Worm (Caenorhabditis elegans) whole organism, late embryonic: ENCODE results near the gene cox-15.

Source experiments
- C08G9.2 ChIP-seq: sonication (generic microtip); optimal IDR thresholded peaks from 2 replicates; lab custom pipeline; 2016; ENCODE audit warnings: mild to moderate bottlenecking, missing genetic modification characterization, moderate library complexity, missing compliant biosample characterization
- K02D7.2 ChIP-seq: sonication (generic microtip); optimal IDR thresholded peaks from 2 replicates; lab custom pipeline; 2017; ENCODE audit warnings: mild to moderate bottlenecking, missing genetic modification characterization, missing compliant biosample characterization
- K09A11.1 ChIP-seq: sonication (generic microtip); optimal IDR thresholded peaks from 2 replicates; lab custom pipeline; 2017; ENCODE audit warnings: antibody characterized with exemption, mild to moderate bottlenecking, missing genetic modification characterization, missing compliant biosample characterization; ENCODE audit not compliant: insufficient read depth
- T23F11.4 ChIP-seq: fragments of 200-800 bp; sonication (Bioruptor generic); optimal IDR thresholded peaks from 2 replicates; lab custom pipeline; 2018; ENCODE audit warnings: mild to moderate bottlenecking, missing genetic modification characterization, missing compliant biosample characterization
- ama-1 ChIP-seq: fragments of 150-350 bp; optimal IDR thresholded peaks from 2 replicates; lab custom pipeline; 2014
- ceh-18 ChIP-seq: sonication (generic microtip); optimal IDR thresholded peaks from 2 replicates; lab custom pipeline; 2016; ENCODE audit warnings: missing genetic modification characterization, missing compliant biosample characterization
- ceh-19 ChIP-seq: fragments of 200-800 bp; sonication (Bioruptor generic); optimal IDR thresholded peaks from 2 replicates; lab custom pipeline; 2018; ENCODE audit warnings: mild to moderate bottlenecking, missing genetic modification characterization, missing compliant biosample characterization
- ceh-2 ChIP-seq: sonication (generic microtip); optimal IDR thresholded peaks from 2 replicates; lab custom pipeline; 2016; ENCODE audit warnings: missing genotype, missing genetic modification characterization, missing compliant biosample characterization
- ceh-30 ChIP-seq: fragments of 150-350 bp; optimal IDR thresholded peaks from 2 replicates; lab custom pipeline; 2014; ENCODE audit warnings: missing biosample characterization, missing genetic modification characterization
- ceh-6 ChIP-seq: fragments of 200-800 bp; sonication (Bioruptor generic); optimal IDR thresholded peaks from 2 replicates; lab custom pipeline; 2018; ENCODE audit warnings: mild to moderate bottlenecking, missing genetic modification characterization, missing compliant biosample characterization
- che-1 ChIP-seq: sonication (generic microtip); optimal IDR thresholded peaks from 2 replicates; lab custom pipeline; 2016; ENCODE audit warnings: mild to moderate bottlenecking, missing genetic modification characterization, missing compliant biosample characterization
- dmd-4 ChIP-seq: sonication (generic microtip); optimal IDR thresholded peaks from 2 replicates; lab custom pipeline; 2016; ENCODE audit warnings: borderline replicate concordance, missing genetic modification characterization, missing compliant biosample characterization
- elt-2 ChIP-seq: sonication (generic microtip); optimal IDR thresholded peaks from 2 replicates; lab custom pipeline; 2016; ENCODE audit warnings: missing genetic modification reagents, missing genetic modification characterization, missing compliant biosample characterization
- elt-4 ChIP-seq: sonication (generic microtip); optimal IDR thresholded peaks from 2 replicates; lab custom pipeline; 2016; ENCODE audit warnings: missing genetic modification characterization, missing compliant biosample characterization
- ets-4 ChIP-seq: sonication (generic microtip); optimal IDR thresholded peaks from 2 replicates; lab custom pipeline; 2016; ENCODE audit warnings: missing genetic modification characterization, missing compliant biosample characterization
- eyg-1 ChIP-seq: sonication (generic microtip); optimal IDR thresholded peaks from 2 replicates; lab custom pipeline; 2016; ENCODE audit warnings: missing genotype, missing genetic modification characterization, missing compliant biosample characterization
- fkh-10 ChIP-seq: fragments of 150-350 bp; optimal IDR thresholded peaks from 2 replicates; lab custom pipeline; 2014; ENCODE audit warnings: missing biosample characterization, missing genetic modification reagents, missing genetic modification characterization
- hlh-15 ChIP-seq: sonication (generic microtip); optimal IDR thresholded peaks from 2 replicates; lab custom pipeline; 2016; ENCODE audit warnings: missing genetic modification characterization, missing compliant biosample characterization
- hlh-30 ChIP-seq: sonication (generic microtip); optimal IDR thresholded peaks from 2 replicates; lab custom pipeline; 2017; ENCODE audit warnings: antibody characterized with exemption, missing genetic modification characterization, missing compliant biosample characterization; ENCODE audit not compliant: insufficient read depth
- lin-11 ChIP-seq: fragments of 200-800 bp; sonication (Bioruptor generic); optimal IDR thresholded peaks from 2 replicates; lab custom pipeline; 2018; ENCODE audit warnings: mild to moderate bottlenecking, missing genetic modification characterization, missing compliant biosample characterization
- madf-2 ChIP-seq: sonication (generic microtip); optimal IDR thresholded peaks from 2 replicates; lab custom pipeline; 2017; ENCODE audit warnings: missing genetic modification characterization, missing compliant biosample characterization
- npax-4 ChIP-seq: sonication (generic microtip); optimal IDR thresholded peaks from 2 replicates; lab custom pipeline; 2016; ENCODE audit warnings: missing genetic modification characterization, missing compliant biosample characterization
- odd-2 ChIP-seq: sonication (generic microtip); optimal IDR thresholded peaks from 2 replicates; lab custom pipeline; 2017; ENCODE audit warnings: antibody characterized with exemption, mild to moderate bottlenecking, missing genetic modification characterization, missing compliant biosample characterization
- pag-3 ChIP-seq: sonication (generic microtip); optimal IDR thresholded peaks from 2 replicates; lab custom pipeline; 2016; ENCODE audit warnings: missing compliant biosample characterization, missing genetic modification characterization, borderline replicate concordance
- pax-1 ChIP-seq: fragments of 150-350 bp; optimal IDR thresholded peaks from 2 replicates; lab custom pipeline; 2014; ENCODE audit warnings: missing biosample characterization, missing genetic modification characterization
- pha-2 ChIP-seq: sonication (generic microtip); optimal IDR thresholded peaks from 2 replicates; lab custom pipeline; 2017; ENCODE audit warnings: mild to moderate bottlenecking, missing genetic modification characterization, missing compliant biosample characterization
- pha-4 ChIP-seq: fragments of 150-350 bp; optimal IDR thresholded peaks from 2 replicates; lab custom pipeline; 2018; ENCODE audit warnings: missing biosample characterization, missing genetic modification reagents, missing genetic modification characterization
- pqm-1 ChIP-seq: sonication (generic microtip); optimal IDR thresholded peaks from 2 replicates; lab custom pipeline; 2016; ENCODE audit warnings: missing genetic modification characterization, missing compliant biosample characterization
- rnt-1 ChIP-seq: sonication (generic microtip); optimal IDR thresholded peaks from 2 replicates; lab custom pipeline; 2016; ENCODE audit warnings: missing genetic modification characterization, missing compliant biosample characterization
- sdc-2 ChIP-seq: sonication (generic microtip); optimal IDR thresholded peaks from 2 replicates; lab custom pipeline; 2016; ENCODE audit warnings: missing genotype, missing genetic modification characterization, missing compliant biosample characterization
- sox-4 ChIP-seq: sonication (generic microtip); optimal IDR thresholded peaks from 2 replicates; lab custom pipeline; 2017; ENCODE audit warnings: mild to moderate bottlenecking, missing genetic modification characterization, inconsistent platforms, missing compliant biosample characterization
- syd-9 ChIP-seq: sonication (generic microtip); optimal IDR thresholded peaks from 2 replicates; lab custom pipeline; 2016; ENCODE audit warnings: mild to moderate bottlenecking, missing genetic modification characterization, moderate library complexity, missing compliant biosample characterization
- tbx-2 ChIP-seq: sonication (generic microtip); optimal IDR thresholded peaks from 2 replicates; lab custom pipeline; 2016; ENCODE audit warnings: missing genetic modification characterization, missing compliant biosample characterization
- tbx-7 ChIP-seq: sonication (generic microtip); optimal IDR thresholded peaks from 2 replicates; lab custom pipeline; 2016; ENCODE audit warnings: missing genotype, missing genetic modification characterization, missing compliant biosample characterization
- unc-3 ChIP-seq, 2 experiments: fragments of 200-800 bp in 1 of 2; sonication (Bioruptor generic) in 1 of 2; sonication (generic microtip) in 1 of 2; conservative IDR thresholded peaks in 1 of 2; optimal IDR thresholded peaks in 1 of 2; 2 replicates each; pipeline versions ENCODE4 v1.3.6 to Lab custom; 2016 to 2022; ENCODE audit warnings: missing compliant biosample characterization in 2 of 2, missing genetic modification characterization in 2 of 2, missing genetic modification reagents in 1 of 2
- unc-42 ChIP-seq: sonication (generic microtip); optimal IDR thresholded peaks from 2 replicates; lab custom pipeline; 2016; ENCODE audit warnings: missing genotype, missing genetic modification characterization, missing compliant biosample characterization
- unc-55 ChIP-seq: sonication (generic microtip); optimal IDR thresholded peaks from 2 replicates; lab custom pipeline; 2017; ENCODE audit warnings: missing biosample characterization, missing genetic modification reagents, missing genetic modification characterization
- zip-5 ChIP-seq: sonication (generic microtip); optimal IDR thresholded peaks from 2 replicates; lab custom pipeline; 2016; ENCODE audit warnings: missing genetic modification characterization, missing compliant biosample characterization

Gene cox-15

DNA sequence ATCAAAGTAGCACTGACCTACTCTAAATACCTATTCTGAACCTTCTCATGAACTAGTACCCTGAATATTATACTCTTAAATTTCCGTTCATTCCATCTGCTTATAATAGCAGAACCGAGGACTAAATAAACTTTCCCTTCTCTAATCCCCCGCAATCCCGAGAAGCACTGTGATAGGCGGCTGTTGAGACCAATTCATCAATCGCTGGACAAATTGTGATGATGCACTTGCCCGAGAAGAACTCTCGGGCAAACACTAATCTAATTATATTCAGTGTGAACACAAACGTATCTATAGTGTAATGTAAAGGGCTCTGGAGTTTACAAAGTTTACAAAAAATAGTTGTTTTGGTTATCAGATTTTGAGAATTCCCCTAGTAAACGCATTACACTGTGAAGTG, 40.1 kb upstream of the cox-15 start:
- no peak for TF ChIP-seq che-1 (tag; lab: Kevin White, UChicago)
- TF ChIP-seq tbx-2 (tag; lab: Kevin White, UChicago): no peak
- TF ChIP-seq unc-55: peak; percentile 59
- TF ChIP-seq pqm-1 (tag; lab: Kevin White, UChicago): no peak
- no peak for TF ChIP-seq pax-1 (tag; lab: Kevin White, UChicago)

DNA sequence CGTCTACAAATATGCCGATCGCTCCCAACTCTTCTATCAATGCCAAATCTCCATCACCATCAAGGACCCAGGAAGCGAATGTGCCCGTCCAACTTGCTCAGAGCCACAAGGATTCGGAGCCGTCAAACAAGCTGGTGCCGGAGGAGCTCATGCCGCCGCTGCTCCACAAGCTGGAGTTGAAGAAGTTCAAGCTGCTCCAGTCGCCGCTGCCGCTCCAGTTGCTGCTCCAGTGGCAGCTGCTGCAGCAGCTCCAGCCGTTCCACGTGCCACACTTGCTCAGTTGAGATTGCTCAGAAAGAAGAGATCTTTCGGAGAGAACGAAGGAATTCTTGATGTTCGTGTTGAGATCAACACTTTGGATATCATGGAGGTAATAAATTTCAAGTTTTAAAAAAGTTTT, 36.1 kb upstream of the cox-15 start:
- TF ChIP-seq ceh-30 (tag; lab: Kevin White, UChicago) (no peak), lin-11 (tag; lab: Kevin White, UChicago) (no peak), hlh-30 (tag; lab: Kevin White, UChicago) (no peak), eyg-1 (tag; lab: Kevin White, UChicago) (no peak), pqm-1 (tag; lab: Kevin White, UChicago) (no peak), K02D7.2 (tag; lab: Kevin White, UChicago) (no peak), ceh-2 (tag; lab: Kevin White, UChicago) (no peak), syd-9 (no peak), elt-2 (tag; lab: Kevin White, UChicago) (no peak), ceh-19 (GFP tag; lab: Kevin White, UChicago) (no peak), sdc-2 (tag; lab: Kevin White, UChicago) (no peak), ceh-6 (GFP tag; lab: Kevin White, UChicago) (no peak), pha-4 (tag; lab: Kevin White, UChicago) (no peak), tbx-2 (tag; lab: Kevin White, UChicago) (no peak), K09A11.1 (tag; lab: Kevin White, UChicago) (no peak), elt-4 (tag; lab: Kevin White, UChicago) (no peak), odd-2 (no peak)
- TF ChIP-seq, all 69 proteins: peak for 0

DNA sequence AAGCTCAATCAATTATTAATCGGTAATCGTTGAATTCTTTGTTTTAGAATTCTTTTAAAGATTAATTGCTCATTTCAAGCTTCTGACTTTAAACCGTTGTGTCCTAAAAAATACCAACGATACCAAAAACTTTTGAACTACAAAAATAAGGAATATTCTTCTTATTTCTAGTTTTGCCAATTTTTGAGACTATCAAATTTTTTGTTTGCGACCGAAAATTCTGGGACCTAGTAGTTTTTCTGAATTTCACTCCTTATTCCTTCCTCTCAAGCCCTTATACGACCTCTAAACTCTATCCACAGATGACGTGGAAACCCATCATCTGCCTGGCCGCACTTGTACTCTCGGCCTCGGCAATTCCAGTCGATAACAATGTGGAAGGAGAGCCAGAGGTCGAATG, 34.1 kb upstream of the cox-15 start, which contains the start of gene cut-1:
TSS of gene cut-1 (plus strand) at position 301 of the 400 bp plus-strand sequence.
- TF ChIP-seq unc-3 (GFP tag; conservative IDR thresholded peaks at IDR 0.05; lab: Robert Waterston, UW): no peak
- TF ChIP-seq unc-3 (tag; optimal IDR thresholded peaks at IDR 0.05; lab: Kevin White, UChicago): no peak
- TF ChIP-seq pha-4 (tag; lab: Kevin White, UChicago): no peak
- TF ChIP-seq unc-42 (tag; lab: Kevin White, UChicago): no peak
- TF ChIP-seq K09A11.1 (tag; lab: Kevin White, UChicago): no peak
- TF ChIP-seq C08G9.2 (tag; lab: Kevin White, UChicago): no peak
- no peak for TF ChIP-seq tbx-7 (tag; lab: Kevin White, UChicago)
- TF ChIP-seq rnt-1 (tag; lab: Kevin White, UChicago): no peak
- no peak for TF ChIP-seq sox-4 (tag; lab: Kevin White, UChicago)
- no peak for TF ChIP-seq ets-4 (tag; lab: Kevin White, UChicago)
- TF ChIP-seq K02D7.2 (tag; lab: Kevin White, UChicago): no peak
- TF ChIP-seq fkh-10 (GFP tag; lab: Kevin White, UChicago): no peak
- no peak for TF ChIP-seq pha-2 (tag; lab: Kevin White, UChicago)
- TF ChIP-seq ama-1 (lab: Kevin White, UChicago): no peak
- TF ChIP-seq zip-5 (tag; lab: Kevin White, UChicago): no peak
- no peak for TF ChIP-seq ceh-18 (tag; lab: Kevin White, UChicago)
- no peak for TF ChIP-seq npax-4 (tag; lab: Kevin White, UChicago)

DNA sequence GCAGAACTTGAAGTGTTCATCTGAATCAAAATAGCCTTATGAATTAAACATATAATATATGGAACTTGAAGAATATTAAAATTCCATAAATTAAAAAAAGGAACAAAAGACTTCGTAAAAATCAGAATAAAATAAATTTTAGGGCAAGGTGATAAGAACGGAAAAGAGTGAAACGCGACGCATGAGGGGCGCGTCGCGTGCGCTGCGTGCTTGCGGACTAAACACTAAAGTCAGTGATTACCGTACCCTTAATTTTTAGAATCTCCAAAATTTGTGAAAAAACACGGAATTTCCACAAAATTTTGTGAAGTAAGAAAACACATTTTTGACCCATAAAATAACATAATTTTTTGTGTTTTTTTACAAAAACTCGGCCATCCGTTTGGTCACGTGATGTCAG, 26.4 kb upstream of the cox-15 start, which contains the start of gene T05B9.1:
TSS of gene T05B9.1 (minus strand) at position 20 of the 400 bp plus-strand sequence.
- TF ChIP-seq odd-2: no peak
- no peak for TF ChIP-seq madf-2
- no peak for TF ChIP-seq dmd-4 (tag; lab: Kevin White, UChicago)
- TF ChIP-seq ceh-18 (tag; lab: Kevin White, UChicago): no peak
- no peak for TF ChIP-seq ama-1 (lab: Kevin White, UChicago)
- TF ChIP-seq tbx-7 (tag; lab: Kevin White, UChicago): no peak
- no peak for TF ChIP-seq sdc-2 (tag; lab: Kevin White, UChicago)
- no peak for TF ChIP-seq hlh-15 (tag; lab: Kevin White, UChicago)
- no peak for TF ChIP-seq pag-3 (tag; lab: Kevin White, UChicago)
- TF ChIP-seq elt-4 (tag; lab: Kevin White, UChicago): no peak
- no peak for TF ChIP-seq T23F11.4 (GFP tag; lab: Kevin White, UChicago)
- TF ChIP-seq, all 69 proteins: peak for 0
